Worm (Caenorhabditis elegans) whole organism, midembryonic: Measurements from ENCODE around the gene B0024.3.

Experiments
- klf-2 ChIP-seq: fragments of 200-800 bp; sonication (Bioruptor generic); conservative IDR thresholded peaks from 2 replicates; pipeline ENCODE4 v1.3.6; 2022; ENCODE audit warnings: missing genetic modification reagents, missing genetic modification characterization, missing compliant biosample characterization
- tab-1 ChIP-seq: fragments of 200-800 bp; sonication (Bioruptor generic); IDR thresholded peaks from 2 replicates; pipeline ENCODE4 v1.3.6; 2022; ENCODE audit warnings: missing genetic modification characterization, missing compliant biosample characterization
- ztf-23 ChIP-seq: fragments of 200-800 bp; sonication (Bioruptor generic); IDR thresholded peaks from 2 replicates; pipeline ENCODE4 v1.3.6; 2022; ENCODE audit warnings: missing genetic modification reagents, missing genetic modification characterization, missing compliant biosample characterization
- ztf-29 ChIP-seq: fragments of 200-800 bp; sonication (Bioruptor generic); IDR thresholded peaks from 2 replicates; pipeline ENCODE4 v1.3.6; 2022; ENCODE audit warnings: missing genetic modification reagents, missing genetic modification characterization, missing compliant biosample characterization

DNA sequence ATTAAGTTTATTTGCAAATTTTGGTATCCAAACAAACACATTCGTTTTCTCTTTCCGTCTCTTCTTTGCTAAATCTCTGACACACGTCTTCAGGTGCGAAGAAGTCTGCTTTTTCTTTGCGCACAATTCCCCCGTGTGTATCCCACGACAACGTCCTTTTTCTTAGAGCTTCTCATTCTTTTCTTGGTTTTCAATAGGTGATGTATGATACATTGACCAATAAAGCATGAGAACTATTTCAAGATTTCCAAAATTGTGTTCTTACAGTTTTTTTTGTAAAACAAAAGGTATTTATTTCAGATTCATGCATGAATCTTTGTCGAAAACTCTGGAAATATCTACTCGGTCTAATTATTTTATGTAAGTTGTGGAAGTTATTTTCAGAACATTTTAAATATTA lies 2.4 kb downstream of the B0024.3 start, which contains the start of gene B0024.15:
- TF ChIP-seq ztf-23 (GFP tag; lab: Robert Waterston, UW), result no peak
- no peak for TF ChIP-seq ztf-29 (GFP tag; lab: Robert Waterston, UW)
- TF ChIP-seq klf-2, result no peak
- TF ChIP-seq tab-1 (GFP tag; lab: Robert Waterston, UW), result no peak
